Worm (Caenorhabditis elegans) whole organism, young adult: ENCODE data around the gene T27E7.1.

Experiments
- C17E4.6 ChIP-seq: fragments of 200-800 bp; sonication (Bioruptor generic); IDR thresholded peaks from 2 replicates; pipeline ENCODE4 v1.3.6; 2022; ENCODE audit warnings: missing genetic modification reagents, missing genetic modification characterization, missing compliant biosample characterization
- D2030.7 ChIP-seq: fragments of 200-800 bp; sonication (Bioruptor generic); IDR thresholded peaks from 2 replicates; pipeline ENCODE4 v1.3.6; 2022; ENCODE audit warnings: missing genetic modification reagents, missing genetic modification characterization, missing compliant biosample characterization
- F33H1.4 ChIP-seq: fragments of 200-800 bp; sonication (Bioruptor generic); IDR thresholded peaks from 2 replicates; pipeline ENCODE4 v1.3.6; 2022; ENCODE audit warnings: missing genetic modification reagents, missing genetic modification characterization, missing compliant biosample characterization
- F39B2.1 ChIP-seq: fragments of 200-800 bp; sonication (Bioruptor generic); IDR thresholded peaks from 2 replicates; pipeline ENCODE4 v1.3.6; 2022; ENCODE audit warnings: missing genetic modification reagents, missing genetic modification characterization, missing compliant biosample characterization
- Y53F4B.3 ChIP-seq: fragments of 200-800 bp; sonication (Bioruptor generic); IDR thresholded peaks from 2 replicates; pipeline ENCODE4 v1.3.6; 2022; ENCODE audit warnings: missing genetic modification reagents, missing genetic modification characterization, missing compliant biosample characterization
- atf-7 ChIP-seq: sonication (generic microtip); optimal IDR thresholded peaks from 2 replicates; lab custom pipeline; 2017; ENCODE audit warnings: mild to moderate bottlenecking, missing genetic modification characterization, missing compliant biosample characterization
- attf-3 ChIP-seq: fragments of 200-800 bp; sonication (Bioruptor generic); conservative IDR thresholded peaks from 2 replicates; pipeline ENCODE4 v1.3.6; 2022; ENCODE audit warnings: missing genetic modification reagents, missing genetic modification characterization, missing compliant biosample characterization
- attf-6 ChIP-seq: fragments of 200-800 bp; sonication (Bioruptor generic); IDR thresholded peaks from 2 replicates; pipeline ENCODE4 v1.3.6; 2022; ENCODE audit warnings: missing genetic modification reagents, missing genetic modification characterization, missing compliant biosample characterization
- ccch-3 ChIP-seq: fragments of 200-800 bp; sonication (Bioruptor generic); optimal IDR thresholded peaks from 2 replicates; lab custom pipeline; 2018; ENCODE audit warnings: mild to moderate bottlenecking, missing genetic modification characterization, missing compliant biosample characterization
- cebp-1 ChIP-seq, 2 experiments: fragments of 200-800 bp in 1 of 2; sonication (Bioruptor generic) in 1 of 2; sonication (generic microtip) in 1 of 2; IDR thresholded peaks in 1 of 2; optimal IDR thresholded peaks in 1 of 2; 2 replicates each; pipeline versions ENCODE4 v1.3.6 to Lab custom; 2017 to 2022; ENCODE audit warnings: missing compliant biosample characterization in 2 of 2, missing genetic modification characterization in 2 of 2, mild to moderate bottlenecking in 1 of 2, missing genetic modification reagents in 1 of 2, moderate library complexity in 1 of 2
- cebp-2 ChIP-seq: fragments of 200-800 bp; sonication (Bioruptor generic); IDR thresholded peaks from 2 replicates; pipeline ENCODE4 v1.3.6; 2022; ENCODE audit warnings: missing genetic modification characterization, missing compliant biosample characterization
- ceh-100 ChIP-seq: fragments of 200-800 bp; sonication (Bioruptor generic); IDR thresholded peaks from 2 replicates; pipeline ENCODE4 v1.3.6; 2022; ENCODE audit warnings: missing genetic modification reagents, missing genetic modification characterization, missing compliant biosample characterization
- ceh-27 ChIP-seq: fragments of 200-800 bp; sonication (Bioruptor generic); optimal IDR thresholded peaks from 2 replicates; lab custom pipeline; 2018; ENCODE audit warnings: mild to moderate bottlenecking, missing genetic modification characterization, moderate library complexity, missing compliant biosample characterization
- dox-1 ChIP-seq: fragments of 200-800 bp; sonication (Bioruptor generic); IDR thresholded peaks from 2 replicates; pipeline ENCODE4 v1.3.6; 2022; ENCODE audit warnings: missing genetic modification reagents, missing genetic modification characterization, missing compliant biosample characterization
- dpff-1 ChIP-seq: sonication (generic microtip); optimal IDR thresholded peaks from 2 replicates; lab custom pipeline; 2017; ENCODE audit warnings: mild to moderate bottlenecking, missing genetic modification characterization, missing compliant biosample characterization
- efl-1 ChIP-seq: fragments of 150-350 bp; optimal IDR thresholded peaks from 2 replicates; lab custom pipeline; 2014; ENCODE audit warnings: missing biosample characterization, missing genetic modification reagents, missing genetic modification characterization
- egrh-3 ChIP-seq: fragments of 200-800 bp; sonication (Bioruptor generic); IDR thresholded peaks from 2 replicates; pipeline ENCODE4 v1.3.6; 2022; ENCODE audit warnings: missing genetic modification reagents, missing genetic modification characterization, missing compliant biosample characterization
- ekl-4 ChIP-seq: fragments of 200-800 bp; sonication (Bioruptor generic); IDR thresholded peaks from 2 replicates; pipeline ENCODE4 v1.3.6; 2022; ENCODE audit warnings: missing genetic modification reagents, missing genetic modification characterization, missing compliant biosample characterization
- gei-17 ChIP-seq: fragments of 200-800 bp; sonication (Bioruptor generic); optimal IDR thresholded peaks from 2 replicates; lab custom pipeline; 2018; ENCODE audit warnings: mild to moderate bottlenecking, missing genetic modification characterization, missing compliant biosample characterization
- hmg-1.2 ChIP-seq: fragments of 200-800 bp; sonication (Bioruptor generic); IDR thresholded peaks from 2 replicates; pipeline ENCODE4 v1.3.6; 2022; ENCODE audit warnings: missing genetic modification reagents, missing genetic modification characterization, missing compliant biosample characterization
- hmg-20 ChIP-seq: fragments of 200-800 bp; sonication (Bioruptor generic); IDR thresholded peaks from 2 replicates; pipeline ENCODE4 v1.3.6; 2022; ENCODE audit warnings: missing genetic modification reagents, missing genetic modification characterization, missing compliant biosample characterization
- hsf-1 ChIP-seq: fragments of 200-800 bp; sonication (Bioruptor generic); IDR thresholded peaks from 2 replicates; pipeline ENCODE4 v1.3.6; 2022; ENCODE audit warnings: missing genetic modification reagents, missing genetic modification characterization, missing compliant biosample characterization
- lin-35 ChIP-seq, 3 experiments: fragments of 150-350 bp in 2 of 3; sonication (generic microtip) in 1 of 3; optimal IDR thresholded peaks; 2 replicates each; lab custom pipeline; 2014 to 2018; ENCODE audit warnings: missing biosample characterization in 3 of 3, missing genetic modification characterization in 3 of 3, missing genetic modification reagents in 3 of 3
- lin-54 ChIP-seq: fragments of 200-800 bp; sonication (Bioruptor generic); optimal IDR thresholded peaks from 2 replicates; lab custom pipeline; 2018; ENCODE audit warnings: mild to moderate bottlenecking, missing genetic modification characterization, missing compliant biosample characterization
- lir-1 ChIP-seq: fragments of 200-800 bp; sonication (Bioruptor generic); conservative IDR thresholded peaks from 2 replicates; pipeline ENCODE4 v1.3.6; 2022; ENCODE audit warnings: missing genetic modification reagents, missing genetic modification characterization, missing compliant biosample characterization
- lsl-1 ChIP-seq: fragments of 200-800 bp; sonication (Bioruptor generic); optimal IDR thresholded peaks from 2 replicates; lab custom pipeline; 2018; ENCODE audit warnings: mild to moderate bottlenecking, missing genetic modification characterization, moderate library complexity, missing compliant biosample characterization
- madf-10 ChIP-seq: sonication (generic microtip); optimal IDR thresholded peaks from 2 replicates; lab custom pipeline; 2016; ENCODE audit warnings: mild to moderate bottlenecking, missing genetic modification characterization, missing compliant biosample characterization
- nhr-90 ChIP-seq: sonication (generic microtip); optimal IDR thresholded peaks from 2 replicates; lab custom pipeline; 2016; ENCODE audit warnings: missing genotype, mild to moderate bottlenecking, missing genetic modification characterization, missing compliant biosample characterization
- pbrm-1 ChIP-seq: fragments of 200-800 bp; sonication (Bioruptor generic); IDR thresholded peaks from 2 replicates; pipeline ENCODE4 v1.3.6; 2022; ENCODE audit warnings: missing genetic modification reagents, missing genetic modification characterization, missing compliant biosample characterization
- pha-4 ChIP-seq: fragments of 150-350 bp; sonication (generic microtip); optimal IDR thresholded peaks from 2 replicates; lab custom pipeline; 2014; ENCODE audit warnings: missing biosample characterization, missing genetic modification reagents, missing genetic modification characterization
- rec-8 ChIP-seq, 2 experiments: sonication (generic microtip); optimal IDR thresholded peaks; 2 replicates each; lab custom pipeline; 2016; ENCODE audit warnings: mild to moderate bottlenecking in 2 of 2, missing genetic modification characterization in 2 of 2, missing genetic modification reagents in 2 of 2, missing genotype in 2 of 2, missing biosample characterization in 1 of 2, missing compliant biosample characterization in 1 of 2, moderate library complexity in 1 of 2
- snpc-4 ChIP-seq, 5 experiments: fragments of 150-350 bp in 1 of 5; sonication (generic microtip) in 4 of 5; optimal IDR thresholded peaks; 2 replicates each; lab custom pipeline; 2014 to 2018; ENCODE audit warnings: missing genetic modification characterization in 5 of 5, missing biosample characterization in 3 of 5, antibody characterized with exemption in 2 of 5, mild to moderate bottlenecking in 2 of 5, missing compliant biosample characterization in 2 of 5, missing genotype in 2 of 5, moderate library complexity in 2 of 5, missing genetic modification reagents in 1 of 5
- somi-1 ChIP-seq: fragments of 200-800 bp; sonication (Bioruptor generic); optimal IDR thresholded peaks from 2 replicates; lab custom pipeline; 2018; ENCODE audit warnings: mild to moderate bottlenecking, missing genetic modification characterization, missing compliant biosample characterization
- ztf-22 ChIP-seq: fragments of 200-800 bp; sonication (Bioruptor generic); optimal IDR thresholded peaks from 2 replicates; lab custom pipeline; 2018; ENCODE audit warnings: mild to moderate bottlenecking, missing genetic modification characterization, moderate library complexity, missing compliant biosample characterization

The T27E7.1 gene

DNA sequence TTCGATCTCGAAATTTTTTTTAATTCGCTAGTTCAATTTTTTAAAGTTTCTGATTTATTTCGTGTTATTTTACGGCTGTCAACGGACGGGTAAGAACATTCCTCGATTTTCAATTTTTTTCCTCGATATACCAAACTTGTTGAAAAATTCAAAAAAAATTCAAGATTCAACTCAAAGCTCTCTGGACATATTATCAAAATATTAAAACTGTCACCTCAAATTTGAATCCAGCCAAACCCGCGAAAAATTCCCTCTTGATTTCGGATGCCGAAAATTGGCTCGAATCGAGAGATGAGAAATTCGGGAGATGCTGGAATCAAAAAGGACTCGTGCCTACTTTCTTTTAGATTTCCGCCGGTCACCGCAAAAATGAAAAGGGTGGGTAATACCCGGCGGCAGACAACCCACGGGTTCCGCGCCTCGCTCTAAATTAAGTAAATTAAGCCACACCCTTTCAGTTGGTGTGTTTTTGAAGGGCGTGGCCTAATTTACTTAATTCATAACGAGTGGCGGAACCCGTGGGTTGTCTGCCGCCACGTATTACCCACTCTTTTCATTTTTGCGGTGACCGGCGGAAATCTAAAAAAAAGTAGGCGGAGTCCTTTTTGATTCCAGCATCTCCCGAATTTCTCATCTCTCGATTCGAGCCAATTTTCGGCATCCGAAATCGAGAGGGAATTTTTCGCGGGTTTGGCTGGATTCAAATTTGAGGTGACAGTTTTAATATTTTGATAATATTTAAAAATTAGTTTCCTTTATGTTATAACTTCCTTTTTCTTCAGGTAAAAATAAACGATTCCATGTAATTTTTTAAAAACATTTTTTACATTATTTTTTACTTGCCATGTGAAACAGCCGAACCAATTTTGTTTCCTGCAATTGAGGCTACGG lies 6.0 kb downstream of the T27E7.1 start (continued):
- TF ChIP-seq pbrm-1 (GFP tag; lab: Robert Waterston, UW) = peak; percentile 99
- peak; percentile 87 for TF ChIP-seq ceh-100 (GFP tag; lab: Robert Waterston, UW)
- TF ChIP-seq attf-6 (GFP tag; lab: Robert Waterston, UW) = peak; percentile 100
- peak; percentile 97 for TF ChIP-seq D2030.7
- peak; percentile 78 for TF ChIP-seq ekl-4 (GFP tag; lab: Robert Waterston, UW)
- peak; percentile 80 for TF ChIP-seq hsf-1 (GFP tag; lab: Robert Waterston, UW)
- TF ChIP-seq lsl-1 (GFP tag; lab: Kevin White, UChicago) = peak; percentile 44
- peak; percentile 48; the same call in 1 of the 2 replicates for TF ChIP-seq attf-3 (GFP tag; lab: Robert Waterston, UW)
- peak; percentile 43; the same call in 1 of the 2 replicates for TF ChIP-seq Y53F4B.3 (GFP tag; lab: Robert Waterston, UW)
- TF ChIP-seq F33H1.4 = peak; percentile 63
- 0 out of 2 replicates have a peak, but pooled peaks have one; percentile 10 for TF ChIP-seq F39B2.1
- peak; percentile 56; the same call in 1 of the 2 replicates for TF ChIP-seq hmg-20 (GFP tag; lab: Robert Waterston, UW)
- peak; percentile 26 for TF ChIP-seq lin-54 (GFP tag; lab: Kevin White, UChicago)
- 0 out of 2 replicates have a peak, but pooled peaks have one; percentile 13 for TF ChIP-seq lir-1 (GFP tag; lab: Robert Waterston, UW)
- peak; percentile 45; the same call in 1 of the 2 replicates for TF ChIP-seq egrh-3 (GFP tag; lab: Robert Waterston, UW)
- peak; percentile 84 for TF ChIP-seq hmg-1.2 (GFP tag; lab: Robert Waterston, UW)

DNA sequence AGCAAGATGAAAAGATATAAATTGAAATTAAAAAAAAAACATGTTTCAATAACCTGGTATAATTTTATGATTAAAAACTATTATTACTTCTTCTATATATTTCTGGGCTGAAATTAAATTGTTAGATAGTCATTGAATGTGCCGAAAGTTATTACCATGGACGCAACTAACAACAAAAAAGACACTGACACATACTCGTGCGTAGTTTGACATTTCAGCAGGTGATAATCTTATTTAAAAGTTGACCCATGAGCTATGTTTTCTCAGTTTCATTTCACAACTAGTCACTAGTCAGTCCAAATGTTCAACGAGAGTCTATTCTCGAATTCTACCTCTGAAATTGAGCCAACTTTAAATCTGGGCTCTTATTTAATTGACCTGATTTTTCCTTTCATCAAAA lies 9.2 kb downstream of the T27E7.1 start, which contains the start of gene T27E7.3:
TSS of gene T27E7.3 (plus strand) at position 301 of the 400 bp plus-strand sequence.
- no peak for TF ChIP-seq C17E4.6
- no peak for TF ChIP-seq gei-17
- TF ChIP-seq rec-8 (tag; optimal IDR thresholded peaks at IDR 0.05; lab: Kevin White, UChicago) = no peak
- TF ChIP-seq lin-35 (GFP tag; optimal IDR thresholded peaks at IDR 0.05; lab: Kevin White, UChicago) = no peak
- TF ChIP-seq ceh-27 (GFP tag; lab: Kevin White, UChicago) = no peak
- TF ChIP-seq dpff-1 = no peak
- no peak for TF ChIP-seq atf-7 (tag; lab: Kevin White, UChicago)
- TF ChIP-seq madf-10 (tag; lab: Kevin White, UChicago) = no peak
- no peak for TF ChIP-seq pha-4
- no peak for TF ChIP-seq nhr-90 (tag; lab: Kevin White, UChicago)

DNA sequence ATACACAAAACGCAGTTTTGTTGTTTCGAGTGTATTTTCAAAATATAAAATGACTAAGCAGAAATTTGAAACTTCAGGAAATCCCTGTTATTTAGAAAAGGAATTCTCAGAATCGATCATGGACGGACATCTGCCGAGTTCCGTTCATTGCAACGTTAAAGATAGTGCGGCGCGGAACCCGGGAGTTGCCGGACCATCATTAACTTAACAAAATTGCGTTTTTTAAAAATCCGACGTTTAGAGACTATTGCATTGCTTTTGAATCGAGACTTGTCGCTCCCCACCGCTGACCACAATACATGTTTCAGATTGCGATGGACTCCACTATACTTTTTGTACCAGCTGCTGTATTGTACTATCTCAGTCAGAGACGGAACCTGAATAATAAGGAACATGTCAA lies 10.5 kb downstream of the T27E7.1 start:
- TF ChIP-seq ztf-22 (no peak), hmg-1.2 (GFP tag; lab: Robert Waterston, UW) (peak; percentile 21; the same call in 1 of the 2 replicates), ceh-27 (GFP tag; lab: Kevin White, UChicago) (no peak), snpc-4 (GFP tag; optimal IDR thresholded peaks at IDR 0.05; lab: Kevin White, UChicago) (no peak), snpc-4 (tag; optimal IDR thresholded peaks at IDR 0.05; lab: Kevin White, UChicago) (peak in 1 of 4 experiments; percentile 60)

DNA sequence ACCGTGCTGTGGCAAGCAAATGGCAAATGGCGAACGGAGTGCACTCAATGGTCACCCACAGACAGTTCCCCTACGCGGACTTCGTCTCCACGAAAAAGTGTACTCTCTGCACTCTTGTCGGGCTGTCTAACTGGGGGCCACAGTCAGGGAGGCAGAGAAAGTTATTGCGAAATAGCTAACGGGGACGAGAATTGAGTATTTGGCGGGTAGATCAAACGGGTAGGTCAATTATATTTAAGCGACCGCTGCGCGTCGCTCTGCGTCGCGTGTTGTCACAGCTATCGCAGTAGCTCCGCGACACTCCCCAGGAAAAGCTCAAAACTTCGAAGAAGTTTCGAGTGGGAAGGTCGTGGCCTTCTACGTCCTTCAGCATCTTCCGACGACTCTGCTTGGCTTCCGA lies 12.8 kb downstream of the T27E7.1 start:
- TF ChIP-seq cebp-2 (GFP tag; lab: Robert Waterston, UW) = peak; percentile 68; the same call in 1 of the 2 replicates
- 0 out of 2 replicates have a peak, but pooled peaks have one; percentile 46 for TF ChIP-seq attf-6 (GFP tag; lab: Robert Waterston, UW)
- peak; percentile 87 for TF ChIP-seq cebp-1 (GFP tag; IDR thresholded peaks at IDR 0.05; lab: Robert Waterston, UW)
- TF ChIP-seq cebp-1 (tag; optimal IDR thresholded peaks at IDR 0.05; lab: Kevin White, UChicago) = peak; percentile 94
- no peak for TF ChIP-seq somi-1 (GFP tag; lab: Kevin White, UChicago)
- TF ChIP-seq snpc-4 (GFP tag; optimal IDR thresholded peaks at IDR 0.05; lab: Kevin White, UChicago) = no peak
- peak in 1 of 4 experiments; percentile 39 for TF ChIP-seq snpc-4 (tag; optimal IDR thresholded peaks at IDR 0.05; lab: Kevin White, UChicago)
- no peak for TF ChIP-seq ccch-3 (GFP tag; lab: Kevin White, UChicago)
- peak; percentile 30 for TF ChIP-seq efl-1
- 0 out of 2 replicates have a peak, but pooled peaks have one; percentile 18 for TF ChIP-seq dox-1 (GFP tag; lab: Robert Waterston, UW)
